Worm (Caenorhabditis elegans) whole organism, late embryonic: ENCODE results near the gene snu-23.

Experiments
- ama-1 ChIP-seq: fragments of 150-350 bp; optimal IDR thresholded peaks from 2 replicates; lab custom pipeline; 2014
- ceh-22 ChIP-seq: sonication (generic microtip); optimal IDR thresholded peaks from 2 replicates; lab custom pipeline; 2017; ENCODE audit warnings: missing biosample characterization, missing genetic modification characterization
- ceh-24 ChIP-seq: sonication (generic microtip); optimal IDR thresholded peaks from 2 replicates; lab custom pipeline; 2016; ENCODE audit warnings: mild to moderate bottlenecking, missing genetic modification characterization, missing compliant biosample characterization
- ceh-45 ChIP-seq: fragments of 200-800 bp; sonication (Bioruptor generic); IDR thresholded peaks from 2 replicates; pipeline ENCODE4 v1.3.6; 2022; ENCODE audit warnings: missing genetic modification reagents, missing genetic modification characterization, missing compliant biosample characterization
- ceh-6 ChIP-seq: fragments of 200-800 bp; sonication (Bioruptor generic); optimal IDR thresholded peaks from 2 replicates; lab custom pipeline; 2018; ENCODE audit warnings: mild to moderate bottlenecking, missing genetic modification characterization, missing compliant biosample characterization
- elt-2 ChIP-seq: sonication (generic microtip); optimal IDR thresholded peaks from 2 replicates; lab custom pipeline; 2016; ENCODE audit warnings: missing genetic modification reagents, missing genetic modification characterization, missing compliant biosample characterization
- ets-4 ChIP-seq: sonication (generic microtip); optimal IDR thresholded peaks from 2 replicates; lab custom pipeline; 2016; ENCODE audit warnings: missing genetic modification characterization, missing compliant biosample characterization
- gmeb-2 ChIP-seq: sonication (generic microtip); optimal IDR thresholded peaks from 2 replicates; lab custom pipeline; 2016; ENCODE audit warnings: missing genetic modification characterization, inconsistent platforms, missing compliant biosample characterization
- pha-2 ChIP-seq: sonication (generic microtip); optimal IDR thresholded peaks from 2 replicates; lab custom pipeline; 2017; ENCODE audit warnings: mild to moderate bottlenecking, missing genetic modification characterization, missing compliant biosample characterization
- rnt-1 ChIP-seq: sonication (generic microtip); optimal IDR thresholded peaks from 2 replicates; lab custom pipeline; 2016; ENCODE audit warnings: missing genetic modification characterization, missing compliant biosample characterization
- unc-55 ChIP-seq: sonication (generic microtip); optimal IDR thresholded peaks from 2 replicates; lab custom pipeline; 2017; ENCODE audit warnings: missing biosample characterization, missing genetic modification reagents, missing genetic modification characterization

DNA sequence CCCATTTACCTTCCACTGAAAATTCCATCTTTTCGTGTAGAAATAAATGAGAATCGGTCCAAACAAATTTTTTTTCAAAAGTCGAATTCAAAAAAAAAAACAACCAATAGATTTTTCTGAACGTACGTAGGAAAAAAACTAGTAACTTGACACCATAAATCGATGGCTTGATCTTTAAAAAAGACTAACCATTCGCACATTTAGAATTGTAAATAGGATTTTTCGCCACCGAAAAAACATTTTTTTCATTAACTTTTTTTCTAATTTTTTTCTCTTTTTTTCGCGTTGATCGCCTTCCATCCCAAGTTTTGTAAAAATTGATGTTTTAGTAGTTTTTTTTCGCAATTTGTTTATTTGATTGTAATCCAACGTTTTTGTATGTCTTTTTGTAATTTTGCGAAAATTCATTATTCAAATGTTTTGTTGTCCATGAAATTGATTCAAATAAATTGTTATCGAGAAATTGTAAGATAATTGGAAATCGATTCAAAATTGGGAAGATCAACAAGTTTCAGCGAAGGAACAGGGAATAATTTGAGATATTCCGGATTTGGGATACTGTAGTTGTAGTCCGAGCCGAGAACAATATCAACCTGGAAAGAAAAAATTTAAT lies 32.2 kb downstream of the snu-23 start:
- TF ChIP-seq ceh-6 (GFP tag; lab: Kevin White, UChicago) = no peak
- TF ChIP-seq ama-1 = no peak
- TF ChIP-seq ceh-24 = no peak
- TF ChIP-seq rnt-1 = no peak
- TF ChIP-seq pha-2 (tag; lab: Kevin White, UChicago) = no peak
- no peak for TF ChIP-seq ceh-22 (tag; lab: Kevin White, UChicago)
- TF ChIP-seq gmeb-2 (tag; lab: Kevin White, UChicago) = no peak
- no peak for TF ChIP-seq unc-55 (GFP tag; lab: Kevin White, UChicago)
- TF ChIP-seq ceh-45 (GFP tag; lab: Robert Waterston, UW) = no peak
- no peak for TF ChIP-seq elt-2 (tag; lab: Kevin White, UChicago)
- TF ChIP-seq ets-4 (tag; lab: Kevin White, UChicago) = no peak
